Fruit fly (Drosophila melanogaster): ENCODE results near the gene msl-1.
A peak's percentile ranks its signal among the peaks of the same experiment; 100 is the strongest.

The msl-1 gene

DNA sequence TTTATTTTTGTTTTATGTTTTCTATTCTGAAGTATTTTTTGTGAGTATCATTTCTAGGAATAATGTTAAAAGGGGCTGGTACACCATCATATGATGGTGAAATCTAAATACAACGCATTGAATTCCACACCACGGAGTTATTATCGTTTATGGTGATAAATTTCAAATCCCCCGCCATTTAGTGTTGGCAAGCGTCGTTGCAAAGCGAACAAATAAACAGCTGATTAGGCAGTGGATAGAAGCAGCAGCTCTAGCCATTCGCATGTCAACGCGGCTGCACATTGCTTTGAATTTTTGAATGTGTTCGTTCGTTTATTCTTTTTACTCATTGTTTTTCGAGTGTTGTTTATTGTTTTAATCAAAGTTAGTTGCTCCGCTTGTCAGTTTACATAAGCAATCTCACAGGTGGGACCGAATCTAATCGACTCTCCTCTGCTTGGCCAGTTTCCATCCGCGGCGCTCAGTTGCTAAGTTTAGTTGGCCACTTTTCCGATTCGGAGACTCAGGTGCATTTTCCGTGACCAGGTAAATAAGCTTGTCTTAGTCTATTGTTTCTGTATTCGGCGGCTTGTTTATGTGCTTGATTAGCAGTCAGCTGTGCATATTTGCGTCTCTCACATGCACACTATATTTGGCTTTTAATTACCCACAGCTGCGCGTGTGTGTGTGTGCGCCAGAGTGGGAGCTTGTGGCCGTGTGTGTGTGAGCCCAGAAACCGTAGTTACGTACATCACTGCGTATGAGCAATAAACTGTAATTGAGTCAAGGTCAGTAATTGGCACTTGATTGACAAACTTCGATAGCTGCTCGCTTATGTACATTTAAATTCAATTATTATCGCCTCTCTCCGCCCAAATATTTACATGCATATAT lies 11.4 kb downstream of the msl-1 start, which contains the start of the genes Mst36Fa and CG31751 (continued):
- TF ChIP-seq Lhr (GFP tag; optimal IDR thresholded peaks at IDR 0.05) = peak; percentile 44
- peak; percentile 59 for TF ChIP-seq CG4360 (GFP tag; IDR thresholded peaks at IDR 0.05)
- peak; percentile 33 for TF ChIP-seq ems (GFP tag; optimal IDR thresholded peaks at IDR 0.05)
- TF ChIP-seq H2.0 (GFP tag; IDR thresholded peaks at IDR 0.05) = no peak
- peak; percentile 67 for TF ChIP-seq CG11504 (tag; optimal IDR thresholded peaks at IDR 0.05)
- peak; percentile 41 for TF ChIP-seq CG8359 (GFP tag; optimal IDR thresholded peaks at IDR 0.05; ENCODE audit: borderline replicate concordance)
- peak; percentile 82 for TF ChIP-seq YL-1 (GFP tag; optimal IDR thresholded peaks at IDR 0.05)
- peak; percentile 62 for TF ChIP-seq Sry-β (GFP tag; optimal IDR thresholded peaks at IDR 0.05)
- TF ChIP-seq CG13424 (tag; optimal IDR thresholded peaks at IDR 0.05) = peak; percentile 67
- peak; percentile 67; the same call in 1 of the 2 replicates for TF ChIP-seq rib (GFP tag; IDR thresholded peaks at IDR 0.05)
- TF ChIP-seq fru (optimal IDR thresholded peaks at IDR 0.05) = no peak
- TF ChIP-seq CG4707 (GFP tag; optimal IDR thresholded peaks at IDR 0.05) = peak; percentile 77
- peak; percentile 53 for TF ChIP-seq CG4424 (GFP tag; optimal IDR thresholded peaks at IDR 0.05)
- TF ChIP-seq CG32767 (GFP tag; IDR thresholded peaks at IDR 0.05) = peak; percentile 60
- TF ChIP-seq dm (GFP tag; optimal IDR thresholded peaks at IDR 0.05) = peak; percentile 47
- peak; percentile 17 for TF ChIP-seq tio (GFP tag; optimal IDR thresholded peaks at IDR 0.05)
- peak; percentile 28 for TF ChIP-seq kay (GFP tag; optimal IDR thresholded peaks at IDR 0.05)
- peak; percentile 53 for TF ChIP-seq CG1603 (tag; optimal IDR thresholded peaks at IDR 0.05)
- TF ChIP-seq bbx (GFP tag; IDR thresholded peaks at IDR 0.05; ENCODE audit: partially characterized antibody) = no peak
- TF ChIP-seq CG8924 (tag; optimal IDR thresholded peaks at IDR 0.05) = peak; percentile 75
- no peak for TF ChIP-seq dati (GFP tag; IDR thresholded peaks at IDR 0.05)
- TF ChIP-seq Drgx (GFP tag; IDR thresholded peaks at IDR 0.05) = no peak
- TF ChIP-seq Dfd (GFP tag; optimal IDR thresholded peaks at IDR 0.05) = no peak
- peak; percentile 70 for TF ChIP-seq stc (GFP tag; IDR thresholded peaks at IDR 0.05)
- TF ChIP-seq danr (GFP tag; IDR thresholded peaks at IDR 0.05) = peak; percentile 74
- no peak for TF ChIP-seq hth (optimal IDR thresholded peaks at IDR 0.05)
- peak; percentile 19 for TF ChIP-seq CG9437 (GFP tag; optimal IDR thresholded peaks at IDR 0.05)
- no peak for TF ChIP-seq sd (tag; optimal IDR thresholded peaks at IDR 0.05)
- TF ChIP-seq MESR4 (GFP tag; optimal IDR thresholded peaks at IDR 0.05) = peak; percentile 37
- TF ChIP-seq CG10979 (tag; optimal IDR thresholded peaks at IDR 0.05) = peak; percentile 40
- TF ChIP-seq CG33213 (GFP tag; optimal IDR thresholded peaks at IDR 0.05) = peak; percentile 53
- TF ChIP-seq CG14965 (GFP tag; optimal IDR thresholded peaks at IDR 0.05; ENCODE audit: borderline replicate concordance) = peak; percentile 67
- peak; percentile 71 for TF ChIP-seq CG4282 (GFP tag; optimal IDR thresholded peaks at IDR 0.05)
- peak; percentile 81 for TF ChIP-seq Rfx (GFP tag; IDR thresholded peaks at IDR 0.05)
- no peak; the same call in 1 of the 2 replicates for TF ChIP-seq Dref (GFP tag; IDR thresholded peaks at IDR 0.05)
- TF ChIP-seq CG12391 (tag; optimal IDR thresholded peaks at IDR 0.05) = peak; percentile 44
- peak; percentile 43 for TF ChIP-seq CG13775 (GFP tag; optimal IDR thresholded peaks at IDR 0.05)
- peak; percentile 39 for TF ChIP-seq slou (GFP tag; optimal IDR thresholded peaks at IDR 0.05)
- TF ChIP-seq crol (GFP tag; IDR thresholded peaks at IDR 0.05) = no peak
- TF ChIP-seq GATAe (GFP tag; conservative IDR thresholded peaks at IDR 0.05) = no peak
- peak; percentile 22; the same call in 1 of the 2 replicates for TF ChIP-seq CG13287 (GFP tag; IDR thresholded peaks at IDR 0.05; ENCODE audit: partially characterized antibody)
- TF ChIP-seq cas (GFP tag; IDR thresholded peaks at IDR 0.05) = no peak
- peak; percentile 43 to 75 for TF ChIP-seq Hr51 (GFP tag; optimal IDR thresholded peaks at IDR 0.05)
- TF ChIP-seq B-H1 (GFP tag; IDR thresholded peaks at IDR 0.05) = peak; percentile 52; the same call in 1 of the 3 replicates
- TF ChIP-seq Ssrp (tag; optimal IDR thresholded peaks at IDR 0.05) = peak; percentile 9
- peak; percentile 75 for TF ChIP-seq CG10274 (GFP tag; optimal IDR thresholded peaks at IDR 0.05)
- TF ChIP-seq CG9797 (GFP tag; optimal IDR thresholded peaks at IDR 0.05) = peak; percentile 33
- peak; percentile 72 for TF ChIP-seq ftz-f1 (GFP tag; optimal IDR thresholded peaks at IDR 0.05)
- no peak for TF ChIP-seq CG8478 (optimal IDR thresholded peaks at IDR 0.05)
- TF ChIP-seq sens-2 (GFP tag; IDR thresholded peaks at IDR 0.05) = no peak
